Worm (Caenorhabditis elegans) whole organism, midembryonic: ENCODE measurements around the gene tra-1.

Experiments
- T22C8.4 ChIP-seq: fragments of 200-800 bp; sonication (Bioruptor generic); IDR thresholded peaks from 2 replicates; pipeline ENCODE4 v1.3.6; 2022; ENCODE audit warnings: missing genetic modification characterization, missing compliant biosample characterization
- cog-1 ChIP-seq: sonication (generic microtip); optimal IDR thresholded peaks from 2 replicates; lab custom pipeline; 2016; ENCODE audit warnings: missing genetic modification characterization, missing compliant biosample characterization
- flt-1 ChIP-seq: fragments of 200-800 bp; sonication (Bioruptor generic); IDR thresholded peaks from 2 replicates; pipeline ENCODE4 v1.3.6; 2022; ENCODE audit warnings: missing genetic modification characterization, missing compliant biosample characterization
- med-1 ChIP-seq: sonication (generic microtip); optimal IDR thresholded peaks from 2 replicates; lab custom pipeline; 2017; ENCODE audit warnings: missing genetic modification characterization, mild to moderate bottlenecking, missing compliant biosample characterization, antibody characterized with exemption, missing genetic modification reagents; ENCODE audit not compliant: insufficient read depth
- ref-1 ChIP-seq: fragments of 200-800 bp; sonication (Bioruptor generic); conservative IDR thresholded peaks from 2 replicates; pipeline ENCODE4 v1.3.6; 2022; ENCODE audit warnings: missing genetic modification reagents, missing genetic modification characterization, missing compliant biosample characterization
- ztf-29 ChIP-seq: fragments of 200-800 bp; sonication (Bioruptor generic); IDR thresholded peaks from 2 replicates; pipeline ENCODE4 v1.3.6; 2022; ENCODE audit warnings: missing genetic modification reagents, missing genetic modification characterization, missing compliant biosample characterization

DNA sequence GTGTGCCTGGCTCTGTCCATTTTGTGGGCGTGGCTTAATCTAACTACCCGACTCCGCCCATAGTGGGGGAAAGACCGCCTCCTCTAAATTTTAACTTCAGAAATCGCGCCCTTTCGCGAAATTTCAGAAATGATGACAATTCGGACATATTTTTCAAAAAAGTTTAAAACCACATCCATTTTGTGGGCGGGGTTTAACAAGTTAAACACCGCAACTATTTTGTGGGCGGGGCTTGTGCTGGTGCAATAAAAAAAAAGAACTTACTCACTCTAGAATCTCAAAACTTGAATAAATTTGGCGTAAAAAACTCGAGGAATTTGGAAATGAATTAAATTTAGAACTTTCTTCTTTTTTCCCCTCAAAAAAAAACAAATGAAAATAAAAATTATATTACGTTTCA lies 24.5 kb downstream of the tra-1 start:
- no peak for TF ChIP-seq cog-1 (tag; lab: Kevin White, UChicago)
- TF ChIP-seq med-1 (GFP tag; lab: Kevin White, UChicago), result no peak
- TF ChIP-seq flt-1 (GFP tag; lab: Robert Waterston, UW), result no peak
- TF ChIP-seq ref-1 (GFP tag; lab: Robert Waterston, UW), result no peak
- TF ChIP-seq T22C8.4 (GFP tag; lab: Robert Waterston, UW), result no peak
- TF ChIP-seq ztf-29 (GFP tag; lab: Robert Waterston, UW), result no peak
